Fruit fly (Drosophila melanogaster) whole organism, embryonic: ENCODE results near the gene Inx5.

ENCODE experiments used
- Blimp-1 ChIP-seq: fragments of 200-800 bp; sonication (Bioruptor generic); optimal IDR thresholded peaks from 3 replicates; lab custom pipeline; 2018; ENCODE audit warnings: missing biosample characterization, missing genetic modification characterization, mild to moderate bottlenecking, moderate library complexity, missing genetic modification reagents
- CG10979 ChIP-seq: fragments of 200-800 bp; sonication (Bioruptor generic); optimal IDR thresholded peaks from 2 replicates; lab custom pipeline; 2018; ENCODE audit warnings: missing biosample characterization, mild to moderate bottlenecking, missing genetic modification characterization, moderate library complexity
- CG12219 ChIP-seq: fragments of 200-800 bp; sonication (Bioruptor generic); optimal IDR thresholded peaks from 3 replicates; lab custom pipeline; 2018; ENCODE audit warnings: missing biosample characterization, mild to moderate bottlenecking, missing genetic modification characterization
- CG13424 ChIP-seq: fragments of 200-800 bp; sonication (Bioruptor generic); optimal IDR thresholded peaks from 2 replicates; lab custom pipeline; 2019; ENCODE audit warnings: missing biosample characterization, mild to moderate bottlenecking, missing genetic modification characterization, moderate library complexity
- CG14710 ChIP-seq: fragments of 200-800 bp; sonication (Bioruptor generic); optimal IDR thresholded peaks from 3 replicates; lab custom pipeline; 2019; ENCODE audit warnings: missing biosample characterization, mild to moderate bottlenecking, missing genetic modification characterization, moderate library complexity
- CG15269 ChIP-seq: fragments of 200-800 bp; sonication (Bioruptor generic); optimal IDR thresholded peaks from 2 replicates; lab custom pipeline; 2018; ENCODE audit warnings: missing biosample characterization, mild to moderate bottlenecking, missing genetic modification characterization, moderate library complexity
- CG17802 ChIP-seq: fragments of 200-800 bp; sonication (Bioruptor generic); optimal IDR thresholded peaks from 2 replicates; lab custom pipeline; 2018; ENCODE audit warnings: missing biosample characterization, mild to moderate bottlenecking, missing genetic modification characterization, moderate library complexity
- CG18262 ChIP-seq: fragments of 200-800 bp; optimal IDR thresholded peaks from 3 replicates; lab custom pipeline; 2019; ENCODE audit warnings: missing biosample characterization, mild to moderate bottlenecking, missing genetic modification characterization, moderate library complexity
- CG18476 ChIP-seq: fragments of 200-800 bp; sonication (Bioruptor generic); optimal IDR thresholded peaks from 2 replicates; lab custom pipeline; 2016; ENCODE audit warnings: missing biosample characterization, mild to moderate bottlenecking, missing genetic modification characterization
- CG18764 ChIP-seq: fragments of 200-800 bp; sonication (Bioruptor generic); optimal IDR thresholded peaks from 3 replicates; lab custom pipeline; 2016; ENCODE audit warnings: missing biosample characterization, missing genetic modification characterization
- CG2678 ChIP-seq: fragments of 200-800 bp; sonication (Bioruptor generic); optimal IDR thresholded peaks from 3 replicates; lab custom pipeline; 2019; ENCODE audit warnings: missing biosample characterization, mild to moderate bottlenecking, missing genetic modification characterization, moderate library complexity
- CG30403 ChIP-seq: fragments of 200-800 bp; sonication (Bioruptor generic); optimal IDR thresholded peaks from 3 replicates; lab custom pipeline; 2016; ENCODE audit warnings: missing biosample characterization, missing genetic modification characterization
- CG3281 ChIP-seq: fragments of 200-800 bp; sonication (Bioruptor generic); optimal IDR thresholded peaks from 3 replicates; lab custom pipeline; 2017; ENCODE audit warnings: missing biosample characterization, mild to moderate bottlenecking, missing genetic modification characterization
- CG7556 ChIP-seq: fragments of 200-800 bp; sonication (Bioruptor generic); optimal IDR thresholded peaks from 2 replicates; lab custom pipeline; 2017; ENCODE audit warnings: missing biosample characterization, mild to moderate bottlenecking, missing genetic modification characterization
- CG8924 ChIP-seq: fragments of 200-800 bp; optimal IDR thresholded peaks from 3 replicates; lab custom pipeline; 2019; ENCODE audit warnings: missing biosample characterization, mild to moderate bottlenecking, missing genetic modification characterization, moderate library complexity
- Gug ChIP-seq: fragments of 200-800 bp; sonication (Bioruptor generic); IDR thresholded peaks from 4 replicates; pipeline ENCODE4 v1.3.6; 2022; ENCODE audit warnings: missing biosample characterization, missing genetic modification characterization
- Hr51 ChIP-seq, 2 experiments: fragments of 200-800 bp; sonication (Bioruptor generic); optimal IDR thresholded peaks; 2 replicates in 1 of 2; 3 replicates in 1 of 2; lab custom pipeline; 2016 to 2018; ENCODE audit warnings: missing biosample characterization in 2 of 2, missing genetic modification characterization in 2 of 2, mild to moderate bottlenecking in 1 of 2, moderate library complexity in 1 of 2
- Med ChIP-seq: fragments of 200-800 bp; sonication (Bioruptor generic); peaks from one replicate; lab custom pipeline; 2016; ENCODE audit warnings: missing biosample characterization, missing genetic modification characterization, mild to moderate bottlenecking, inconsistent platforms, moderate library complexity
- Oli ChIP-seq: fragments of 200-800 bp; sonication (Bioruptor generic); optimal IDR thresholded peaks from 2 replicates; lab custom pipeline; 2018; ENCODE audit warnings: missing biosample characterization, mild to moderate bottlenecking, missing genetic modification characterization, moderate library complexity
- Ptx1 ChIP-seq: fragments of 200-800 bp; sonication (Bioruptor generic); IDR thresholded peaks from 2 replicates; pipeline ENCODE4 v1.3.6; 2022; ENCODE audit warnings: missing biosample characterization, missing genetic modification characterization
- Ssrp ChIP-seq: fragments of 200-800 bp; sonication (Bioruptor generic); optimal IDR thresholded peaks from 2 replicates; lab custom pipeline; 2018; ENCODE audit warnings: missing biosample characterization, mild to moderate bottlenecking, missing genetic modification characterization, moderate library complexity
- Tbp ChIP-seq: fragments of >200 bp; optimal IDR thresholded peaks from 2 replicates; lab custom pipeline; 2018; ENCODE audit warnings: missing biosample characterization, missing genetic modification characterization
- Trl ChIP-seq, 3 experiments: fragments of >200 bp in 2 of 3; fragments of 200-800 bp in 1 of 3; sonication (Bioruptor generic) in 1 of 3; optimal IDR thresholded peaks; 2 replicates in 1 of 3; 3 replicates in 2 of 3; lab custom pipeline; 2016 to 2017; ENCODE audit warnings: missing biosample characterization in 1 of 3, missing genetic modification characterization in 1 of 3
- Xbp1 ChIP-seq: fragments of 200-800 bp; sonication (Bioruptor generic); optimal IDR thresholded peaks from 3 replicates; lab custom pipeline; 2016; ENCODE audit warnings: missing biosample characterization, mild to moderate bottlenecking, missing genetic modification characterization
- bsh ChIP-seq, 2 experiments: fragments of 200-800 bp; sonication (Bioruptor generic); optimal IDR thresholded peaks; 2 replicates each; lab custom pipeline; 2017 to 2018; ENCODE audit warnings: mild to moderate bottlenecking in 2 of 2, missing biosample characterization in 2 of 2, missing genetic modification characterization in 2 of 2, moderate library complexity in 1 of 2
- caup ChIP-seq: fragments of 200-800 bp; sonication (Bioruptor generic); optimal IDR thresholded peaks from 3 replicates; lab custom pipeline; 2017; ENCODE audit warnings: missing biosample characterization, mild to moderate bottlenecking, missing genetic modification characterization, moderate library complexity; ENCODE audit not compliant: severe bottlenecking
- dmrt99B ChIP-seq: fragments of 200-800 bp; sonication (Bioruptor generic); optimal IDR thresholded peaks from 2 replicates; lab custom pipeline; 2018; ENCODE audit warnings: missing biosample characterization, mild to moderate bottlenecking, missing genetic modification characterization, moderate library complexity
- exex ChIP-seq: fragments of 200-800 bp; sonication (Bioruptor generic); optimal IDR thresholded peaks from 4 replicates; lab custom pipeline; 2018; ENCODE audit warnings: missing biosample characterization, mild to moderate bottlenecking, missing genetic modification characterization, moderate library complexity
- fru ChIP-seq: fragments of >200 bp; optimal IDR thresholded peaks from 2 replicates; lab custom pipeline; 2017
- gem ChIP-seq: fragments of 200-800 bp; sonication (Bioruptor generic); optimal IDR thresholded peaks from 2 replicates; lab custom pipeline; 2019; ENCODE audit warnings: missing biosample characterization, mild to moderate bottlenecking, missing genetic modification characterization, moderate library complexity
- gt ChIP-seq: fragments of 200-800 bp; sonication (Bioruptor generic); IDR thresholded peaks from 2 replicates; pipeline ENCODE4 v1.3.6; 2022; ENCODE audit warnings: missing biosample characterization, missing genetic modification characterization
- her ChIP-seq: fragments of 200-800 bp; sonication (Bioruptor generic); optimal IDR thresholded peaks from 2 replicates; lab custom pipeline; 2016; ENCODE audit warnings: missing biosample characterization, missing genetic modification characterization
- nmo ChIP-seq: fragments of 200-800 bp; sonication (Bioruptor generic); optimal IDR thresholded peaks from 2 replicates; lab custom pipeline; 2018; ENCODE audit warnings: missing biosample characterization, mild to moderate bottlenecking, missing genetic modification characterization, moderate library complexity
- peb ChIP-seq: fragments of 200-800 bp; sonication (Bioruptor generic); IDR thresholded peaks from 2 replicates; pipeline ENCODE4 v1.3.6; 2022; ENCODE audit warnings: missing biosample characterization, missing genetic modification characterization
- phol ChIP-seq: fragments of 200-800 bp; sonication (Bioruptor generic); optimal IDR thresholded peaks from 3 replicates; lab custom pipeline; 2018; ENCODE audit warnings: missing biosample characterization, mild to moderate bottlenecking, missing genetic modification characterization, moderate library complexity
- prd ChIP-seq, 3 experiments: fragments of >200 bp in 2 of 3; fragments of 200-800 bp in 1 of 3; sonication (Bioruptor generic) in 1 of 3; optimal IDR thresholded peaks in 2 of 3; IDR thresholded peaks in 1 of 3; 2 replicates in 2 of 3; 3 replicates in 1 of 3; pipeline versions ENCODE4 v1.3.6 to Lab custom; 2017 to 2022; ENCODE audit warnings: missing biosample characterization in 1 of 3, missing genetic modification characterization in 1 of 3
- sens ChIP-seq: fragments of 200-800 bp; sonication (Bioruptor generic); peaks from one replicate; lab custom pipeline; 2016; ENCODE audit warnings: missing biosample characterization, missing genetic modification characterization
- tap ChIP-seq: fragments of 200-800 bp; optimal IDR thresholded peaks from 3 replicates; lab custom pipeline; 2019; ENCODE audit warnings: missing biosample characterization, mild to moderate bottlenecking, missing genetic modification characterization, moderate library complexity

Gene Inx5

DNA sequence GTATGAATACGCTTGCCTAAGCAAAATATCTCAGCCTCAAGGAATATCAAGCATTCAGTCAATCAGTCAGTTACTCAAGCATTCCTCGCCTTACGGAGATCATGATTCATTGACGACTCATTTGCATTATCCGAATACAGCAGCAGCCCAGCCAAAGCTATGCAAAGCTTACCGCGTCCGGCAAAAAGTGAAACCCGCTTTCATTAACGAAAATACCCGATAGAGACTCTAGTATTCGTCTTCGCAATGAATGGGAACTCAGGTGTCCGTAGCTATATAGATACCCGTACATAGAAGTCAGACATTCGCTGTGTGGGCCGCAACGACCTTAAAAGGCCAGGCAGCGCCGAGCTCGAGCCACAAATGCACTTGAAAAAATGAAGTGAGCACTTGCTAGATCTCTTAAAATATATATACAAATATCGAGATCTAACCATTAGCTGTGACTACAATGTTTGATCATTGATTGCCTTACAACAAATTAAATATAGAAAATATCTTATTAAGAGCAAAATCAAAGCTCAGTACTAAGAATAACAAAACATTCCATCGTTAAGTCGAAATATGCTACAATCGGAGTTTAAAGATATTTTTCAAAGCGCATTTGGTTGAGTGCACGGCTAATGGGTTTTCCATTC is 25.8 kb downstream of the Inx5 start (continued):
- 0 out of 2 replicates have a peak, but pooled peaks have one; percentile 8 for TF ChIP-seq Ptx1
- no peak for TF ChIP-seq tap (tag; lab: Kevin White, UChicago)
- TF ChIP-seq CG13424, result peak; percentile 36
- TF ChIP-seq CG8924 (tag; lab: Kevin White, UChicago), result peak; percentile 7
- TF ChIP-seq her (GFP tag; lab: Kevin White, UChicago), result no peak
- peak in 1 of 2 experiments; percentile 41 for TF ChIP-seq Hr51 (GFP tag; optimal IDR thresholded peaks at IDR 0.05; lab: Kevin White, UChicago)
- TF ChIP-seq Gug (GFP tag; lab: Robert Waterston, UW), result no peak
- no peak for TF ChIP-seq Tbp (GFP tag; lab: Kevin White, UChicago)
- peak; percentile 29 for TF ChIP-seq CG18262 (tag; lab: Kevin White, UChicago)
- peak; percentile 24 for TF ChIP-seq Oli (tag; lab: Kevin White, UChicago)
- TF ChIP-seq nmo (GFP tag; lab: Kevin White, UChicago), result peak; percentile 32
- peak; percentile 28 for TF ChIP-seq phol (tag; lab: Kevin White, UChicago)
- TF ChIP-seq peb, result no peak
- TF ChIP-seq CG14710 (tag; lab: Kevin White, UChicago), result peak; percentile 7
- TF ChIP-seq CG30403 (GFP tag; lab: Kevin White, UChicago), result peak; percentile 11
- peak; percentile 46 for TF ChIP-seq CG2678 (tag; lab: Kevin White, UChicago)
- TF ChIP-seq caup (GFP tag; lab: Kevin White, UChicago), result no peak
- TF ChIP-seq Xbp1 (GFP tag; lab: Kevin White, UChicago), result no peak
- no peak for TF ChIP-seq CG3281
- peak; percentile 21 for TF ChIP-seq Blimp-1 (GFP tag; lab: Kevin White, UChicago)
- TF ChIP-seq CG18764 (GFP tag; lab: Kevin White, UChicago), result no peak
- TF ChIP-seq Ssrp, result peak; percentile 10
- peak; percentile 13 for TF ChIP-seq CG10979 (tag; lab: Kevin White, UChicago)
- no peak for TF ChIP-seq CG12219 (GFP tag; lab: Kevin White, UChicago)
- peak; percentile 8 for TF ChIP-seq CG15269
- TF ChIP-seq prd (optimal IDR thresholded peaks at IDR 0.05; lab: Kevin White, UChicago), result no peak
- peak; percentile 25; the same call in 1 of the 3 replicates for TF ChIP-seq prd (GFP tag; IDR thresholded peaks at IDR 0.05; lab: Robert Waterston, UW)
- peak; percentile 1 for TF ChIP-seq CG7556
- peak; percentile 76 for TF ChIP-seq Med (GFP tag; lab: Kevin White, UChicago)
- TF ChIP-seq gem (tag; lab: Kevin White, UChicago), result peak; percentile 47
- TF ChIP-seq bsh (GFP tag; optimal IDR thresholded peaks at IDR 0.05; lab: Kevin White, UChicago), result peak; percentile 6 to 52

DNA sequence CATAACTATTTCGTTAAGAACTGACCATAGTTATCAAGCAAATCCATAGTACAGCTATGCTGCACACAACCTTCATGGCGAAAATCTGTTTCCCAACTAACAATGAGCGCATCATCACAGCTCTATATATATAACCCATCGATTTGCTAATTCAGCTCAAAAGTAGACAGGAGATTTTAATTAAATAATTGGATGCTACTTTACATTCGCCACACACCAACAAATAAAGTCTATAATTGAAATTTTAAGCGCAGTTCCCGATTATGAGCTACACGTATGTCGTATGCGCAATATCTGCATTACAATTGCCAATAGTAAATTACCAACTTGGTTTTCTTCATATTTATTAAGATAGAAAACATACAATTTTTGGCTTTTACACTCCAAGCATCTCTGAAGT is 34.9 kb downstream of the Inx5 start, which contains the start of gene Obp18a:
Obp18a (minus strand) TSS at position 101 of the 400 bp plus-strand sequence.
- TF ChIP-seq dmrt99B (tag; lab: Kevin White, UChicago) (no peak), CG18476 (GFP tag; lab: Kevin White, UChicago) (no peak), Med (GFP tag; lab: Kevin White, UChicago) (peak; percentile 24), gt (GFP tag; lab: Robert Waterston, UW) (no peak), sens (peak; percentile 26)

DNA sequence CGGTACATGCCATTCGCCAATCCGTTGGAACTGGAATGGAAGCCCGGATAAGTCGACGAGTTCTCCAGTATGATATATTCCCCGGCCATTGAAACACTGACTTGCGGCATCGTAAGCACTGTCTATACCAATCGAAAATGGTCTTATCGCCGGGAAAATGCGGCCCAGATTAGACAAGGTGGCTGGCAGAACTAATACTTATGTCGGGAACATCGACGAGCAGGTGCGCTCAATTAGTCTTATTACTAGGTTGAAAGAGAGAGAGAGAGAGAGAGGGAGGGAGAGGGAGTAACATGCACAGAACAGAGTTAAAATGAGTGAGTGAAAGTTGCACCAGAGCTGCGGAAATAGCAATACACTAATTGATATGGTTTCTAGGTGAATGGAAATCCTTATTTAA is 43.5 kb downstream of the Inx5 start, which contains the start of gene tgy:
tgy (minus strand) TSS at position 101 of the 400 bp plus-strand sequence.
- peak in 1 of 2 experiments; percentile 22 for TF ChIP-seq Trl (optimal IDR thresholded peaks at IDR 0.05; lab: Kevin White, UChicago)
- no peak for TF ChIP-seq Trl (GFP tag; optimal IDR thresholded peaks at IDR 0.05; lab: Kevin White, UChicago)
- peak; percentile 31 for TF ChIP-seq exex
- TF ChIP-seq fru (lab: Kevin White, UChicago), result no peak
- peak; percentile 42 for TF ChIP-seq CG17802 (tag; lab: Kevin White, UChicago)
- TF ChIP-seq, all 482 proteins: peak for 3
